Fruit fly (Drosophila melanogaster): ENCODE measurements around the gene CG42748.

DNA sequence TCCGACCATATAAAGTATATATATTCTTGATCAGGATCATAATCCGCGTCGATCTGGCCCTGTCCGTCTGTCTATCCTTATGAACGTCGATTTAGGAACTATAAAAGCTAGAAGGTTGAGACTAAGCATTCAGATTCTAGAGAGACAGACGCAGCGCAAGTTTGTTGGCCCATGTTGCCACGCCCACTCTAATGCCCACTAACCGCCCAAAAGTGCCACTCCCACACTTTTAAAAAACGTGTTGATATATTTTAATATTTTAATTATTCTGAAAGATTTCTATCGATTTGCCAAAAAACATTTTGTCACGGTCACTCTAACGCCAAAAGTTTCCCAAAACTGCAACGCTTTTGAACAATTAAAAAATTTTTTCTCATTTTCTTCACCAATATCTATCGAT, 32.3 kb downstream of the CG42748 start:
- TF ChIP-seq Gug (GFP tag; IDR thresholded peaks at IDR 0.05): no peak
- no peak for TF ChIP-seq dsx (GFP tag; optimal IDR thresholded peaks at IDR 0.05; ENCODE audit: poor library complexity, severe bottlenecking)
- TF ChIP-seq Smox (GFP tag; optimal IDR thresholded peaks at IDR 0.05): no peak
- no peak for TF ChIP-seq CG8119 (GFP tag; IDR thresholded peaks at IDR 0.05)
- TF ChIP-seq acj6 (GFP tag; optimal IDR thresholded peaks at IDR 0.05): no peak
